Worm (Caenorhabditis elegans) whole organism, early embryonic: ENCODE data around the gene F19C6.2.

Source experiments
- F13C5.2 ChIP-seq: sonication (generic microtip); optimal IDR thresholded peaks from 2 replicates; lab custom pipeline; 2017; ENCODE audit warnings: mild to moderate bottlenecking, missing genetic modification characterization, inconsistent platforms, missing compliant biosample characterization
- ama-1 ChIP-seq: fragments of 150-350 bp; optimal IDR thresholded peaks from 2 replicates; lab custom pipeline; 2014
- ceh-36 ChIP-seq: sonication (generic microtip); optimal IDR thresholded peaks from 2 replicates; lab custom pipeline; 2016; ENCODE audit warnings: missing genetic modification characterization, inconsistent platforms, missing compliant biosample characterization
- ets-7 ChIP-seq: sonication (generic microtip); optimal IDR thresholded peaks from 2 replicates; lab custom pipeline; 2016; ENCODE audit warnings: missing genotype, missing genetic modification characterization, missing compliant biosample characterization
- flt-1 ChIP-seq: fragments of 200-800 bp; sonication (Bioruptor generic); IDR thresholded peaks from 2 replicates; pipeline ENCODE4 v1.3.6; 2022; ENCODE audit warnings: missing genetic modification characterization, missing compliant biosample characterization
- hmbx-1 ChIP-seq: sonication (generic microtip); optimal IDR thresholded peaks from 2 replicates; lab custom pipeline; 2016; ENCODE audit warnings: mild to moderate bottlenecking, missing genetic modification characterization, missing compliant biosample characterization
- scrt-1 ChIP-seq: fragments of 200-800 bp; sonication (Bioruptor generic); IDR thresholded peaks from 2 replicates; pipeline ENCODE4 v1.3.6; 2022; ENCODE audit warnings: missing genetic modification characterization, missing compliant biosample characterization
- sea-1 ChIP-seq: fragments of 200-800 bp; sonication (Bioruptor generic); conservative IDR thresholded peaks from 2 replicates; pipeline ENCODE4 v1.3.6; 2022; ENCODE audit warnings: missing genetic modification characterization, missing compliant biosample characterization
- tbx-37 ChIP-seq: fragments of 200-800 bp; sonication (Bioruptor generic); conservative IDR thresholded peaks from 2 replicates; pipeline ENCODE4 v1.3.6; 2022; ENCODE audit warnings: missing genetic modification reagents, missing genetic modification characterization, missing compliant biosample characterization
- tra-4 ChIP-seq: sonication (generic microtip); optimal IDR thresholded peaks from 2 replicates; lab custom pipeline; 2017; ENCODE audit warnings: missing genetic modification characterization, missing compliant biosample characterization

DNA sequence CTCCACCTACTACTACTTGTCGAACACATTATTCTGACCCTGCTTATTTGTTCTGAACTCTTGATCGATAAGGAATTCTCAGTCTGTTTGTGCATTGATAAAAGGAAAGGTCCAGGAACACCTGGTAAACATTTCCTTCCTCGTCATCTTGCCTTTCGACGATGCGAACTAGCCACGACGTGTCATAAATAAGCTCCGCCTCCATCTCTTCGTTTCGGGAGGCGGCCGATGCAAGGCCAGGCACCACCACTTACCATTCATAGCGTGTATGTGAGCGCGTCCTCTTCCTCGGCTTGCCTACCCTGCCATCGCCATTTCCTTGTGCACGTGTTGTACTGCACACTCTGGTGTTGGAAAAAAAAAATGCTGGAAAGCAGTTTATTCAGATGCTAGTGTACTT lies 11.9 kb upstream of the F19C6.2 start:
- TF ChIP-seq sea-1 (no peak), ama-1 (lab: Kevin White, UChicago) (no peak), F13C5.2 (tag; lab: Kevin White, UChicago) (no peak), flt-1 (no peak), tbx-37 (GFP tag; lab: Robert Waterston, UW) (no peak), tra-4 (tag; lab: Kevin White, UChicago) (no peak), ceh-36 (tag; lab: Kevin White, UChicago) (no peak), ets-7 (tag; lab: Kevin White, UChicago) (no peak), scrt-1 (GFP tag; lab: Robert Waterston, UW) (no peak), hmbx-1 (no peak)
